Worm (Caenorhabditis elegans): ENCODE results near the gene srh-183.
A peak's percentile ranks its signal among the peaks of the same experiment; 100 is the strongest.

Gene srh-183

DNA sequence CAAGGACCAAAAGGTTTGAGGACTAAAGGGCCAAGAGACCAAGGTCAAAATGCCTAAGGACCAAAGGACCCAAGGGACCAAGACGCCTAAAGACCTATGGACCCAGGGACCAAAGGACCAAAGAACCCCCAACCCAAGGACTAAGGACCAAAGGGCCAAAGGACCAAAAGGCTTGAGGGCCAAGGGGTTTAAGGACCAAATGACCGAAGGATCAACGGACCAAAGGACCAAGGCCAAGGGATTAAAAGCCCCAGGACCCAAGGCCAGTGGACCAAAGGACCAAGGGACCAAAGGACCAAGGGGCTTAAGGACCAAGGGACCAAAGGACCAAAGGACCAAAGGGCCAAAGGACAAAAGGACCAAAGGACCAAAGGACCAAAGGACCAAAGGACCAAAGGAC lies 21.7 kb upstream of the srh-183 start:
- TF ChIP-seq ztf-29 (GFP tag; IDR thresholded peaks at IDR 0.05) (no peak), ref-1 (GFP tag; conservative IDR thresholded peaks at IDR 0.05) (no peak), med-1 (GFP tag; optimal IDR thresholded peaks at IDR 0.05; ENCODE audit: insufficient read depth) (no peak), ztf-23 (GFP tag; IDR thresholded peaks at IDR 0.05) (no peak), tab-1 (GFP tag; IDR thresholded peaks at IDR 0.05) (no peak)

- TF ChIP-seq klf-2 (GFP tag; conservative IDR thresholded peaks at IDR 0.05) (no peak), ztf-29 (GFP tag; IDR thresholded peaks at IDR 0.05) (no peak), cog-1 (tag; optimal IDR thresholded peaks at IDR 0.05) (no peak), med-1 (GFP tag; optimal IDR thresholded peaks at IDR 0.05; ENCODE audit: insufficient read depth) (no peak), flt-1 (GFP tag; IDR thresholded peaks at IDR 0.05) (no peak), ztf-23 (GFP tag; IDR thresholded peaks at IDR 0.05) (no peak), tab-1 (GFP tag; IDR thresholded peaks at IDR 0.05) (no peak), T22C8.4 (GFP tag; IDR thresholded peaks at IDR 0.05) (0 out of 2 replicates have a peak, but pooled peaks have one; percentile 36)
Observed at ce11 chrV:19999100-19999499, 21.0 kb upstream of the srh-183 start.

- no peak for TF ChIP-seq cog-1 (tag; optimal IDR thresholded peaks at IDR 0.05)
- TF ChIP-seq flt-1 (GFP tag; IDR thresholded peaks at IDR 0.05) = no peak
- TF ChIP-seq ztf-29 (GFP tag; IDR thresholded peaks at IDR 0.05) = peak; percentile 89; the same call in 1 of the 2 replicates
- peak; percentile 81 for TF ChIP-seq T22C8.4 (GFP tag; IDR thresholded peaks at IDR 0.05)
Observed at ce11 chrV:19998203-19998836, 20.2 kb upstream of the srh-183 start.

DNA sequence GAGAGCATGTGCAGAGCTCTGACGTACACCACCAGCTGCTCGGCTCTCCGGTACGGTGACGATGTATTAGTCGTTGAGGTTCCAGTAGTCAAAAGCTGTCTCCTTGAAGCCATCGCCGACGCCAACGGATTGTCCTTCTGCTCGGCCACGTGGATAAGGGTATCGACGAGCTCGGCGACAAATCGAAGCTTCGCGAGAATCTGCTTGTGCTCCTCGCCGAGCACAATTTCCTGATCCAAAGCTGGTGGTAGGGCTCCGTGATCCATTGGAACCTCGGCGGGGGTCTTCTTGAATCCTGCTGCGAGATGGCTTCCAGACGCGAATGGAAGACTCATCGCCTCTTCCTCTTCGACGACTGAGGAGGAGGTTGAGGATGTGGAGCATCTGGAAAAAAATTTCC lies 19.4 kb upstream of the srh-183 start:
- no peak for TF ChIP-seq T22C8.4 (GFP tag; IDR thresholded peaks at IDR 0.05)
- no peak for TF ChIP-seq ztf-29 (GFP tag; IDR thresholded peaks at IDR 0.05)
- no peak for TF ChIP-seq cog-1 (tag; optimal IDR thresholded peaks at IDR 0.05)
- no peak for TF ChIP-seq tab-1 (GFP tag; IDR thresholded peaks at IDR 0.05)
- TF ChIP-seq med-1 (GFP tag; optimal IDR thresholded peaks at IDR 0.05; ENCODE audit: insufficient read depth) = no peak
- TF ChIP-seq ztf-23 (GFP tag; IDR thresholded peaks at IDR 0.05) = no peak
- TF ChIP-seq ref-1 (GFP tag; conservative IDR thresholded peaks at IDR 0.05) = no peak
- no peak for TF ChIP-seq flt-1 (GFP tag; IDR thresholded peaks at IDR 0.05)
- TF ChIP-seq klf-2 (GFP tag; conservative IDR thresholded peaks at IDR 0.05) = no peak

- TF ChIP-seq cog-1 (tag; optimal IDR thresholded peaks at IDR 0.05) = no peak
Observed at ce11 chrV:19994665-19995064, 16.5 kb upstream of the srh-183 start.

ce11 chrV:19994093-19994492 lies 16.0 kb upstream of the srh-183 start, which contains the start of gene Y60A3A.25:
Y60A3A.25 (minus strand) TSS chrV:19994193.
- TF ChIP-seq T22C8.4 (GFP tag; IDR thresholded peaks at IDR 0.05) (no peak), ref-1 (GFP tag; conservative IDR thresholded peaks at IDR 0.05) (no peak), med-1 (GFP tag; optimal IDR thresholded peaks at IDR 0.05; ENCODE audit: insufficient read depth) (no peak), flt-1 (GFP tag; IDR thresholded peaks at IDR 0.05) (no peak), tab-1 (GFP tag; IDR thresholded peaks at IDR 0.05) (no peak), ztf-23 (GFP tag; IDR thresholded peaks at IDR 0.05) (no peak), ztf-29 (GFP tag; IDR thresholded peaks at IDR 0.05) (no peak), cog-1 (tag; optimal IDR thresholded peaks at IDR 0.05) (no peak), klf-2 (GFP tag; conservative IDR thresholded peaks at IDR 0.05) (no peak)

DNA sequence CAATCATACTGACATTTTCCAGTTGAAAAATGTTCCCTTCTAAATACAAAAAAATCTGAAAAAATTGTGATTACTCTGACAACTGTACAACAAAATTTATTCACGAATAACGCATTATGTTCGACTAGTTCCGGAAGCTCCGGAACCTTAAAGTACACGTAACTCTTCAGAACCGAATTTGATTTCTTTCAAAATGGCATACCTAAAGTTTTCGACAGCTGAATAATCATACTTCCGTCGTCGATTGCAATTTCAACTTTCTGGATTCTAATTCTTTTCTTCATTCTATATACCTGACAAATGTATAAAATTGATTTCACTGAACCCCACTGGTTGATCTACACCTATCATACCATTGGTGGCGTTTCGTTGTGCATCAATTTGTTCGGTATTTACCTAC lies 9.6 kb upstream of the srh-183 start, which contains the start of gene sri-67:
Gene sri-67, plus strand, starts transcription at position 301 of the 400 bp plus-strand sequence.
- TF ChIP-seq cog-1 (tag; optimal IDR thresholded peaks at IDR 0.05) = no peak
- TF ChIP-seq ztf-29 (GFP tag; IDR thresholded peaks at IDR 0.05) = no peak

ce11 chrV:19986788-19987187 lies 8.7 kb upstream of the srh-183 start:
- TF ChIP-seq ztf-23 (GFP tag; IDR thresholded peaks at IDR 0.05) (no peak), T22C8.4 (GFP tag; IDR thresholded peaks at IDR 0.05) (no peak), cog-1 (tag; optimal IDR thresholded peaks at IDR 0.05) (no peak), ztf-29 (GFP tag; IDR thresholded peaks at IDR 0.05) (no peak), tab-1 (GFP tag; IDR thresholded peaks at IDR 0.05) (no peak), med-1 (GFP tag; optimal IDR thresholded peaks at IDR 0.05; ENCODE audit: insufficient read depth) (no peak)

- TF ChIP-seq T22C8.4 (GFP tag; IDR thresholded peaks at IDR 0.05) (no peak), ztf-23 (GFP tag; IDR thresholded peaks at IDR 0.05) (no peak), med-1 (GFP tag; optimal IDR thresholded peaks at IDR 0.05; ENCODE audit: insufficient read depth) (no peak), flt-1 (GFP tag; IDR thresholded peaks at IDR 0.05) (no peak), klf-2 (GFP tag; conservative IDR thresholded peaks at IDR 0.05) (no peak), ref-1 (GFP tag; conservative IDR thresholded peaks at IDR 0.05) (no peak), ztf-29 (GFP tag; IDR thresholded peaks at IDR 0.05) (no peak), cog-1 (tag; optimal IDR thresholded peaks at IDR 0.05) (no peak), tab-1 (GFP tag; IDR thresholded peaks at IDR 0.05) (no peak)
Observed at ce11 chrV:19986213-19986612, 8.1 kb upstream of the srh-183 start, which contains the start of gene clec-260. clec-260 (minus strand) TSS chrV:19986313.

- TF ChIP-seq T22C8.4 (GFP tag; IDR thresholded peaks at IDR 0.05) = no peak
- no peak for TF ChIP-seq flt-1 (GFP tag; IDR thresholded peaks at IDR 0.05)
- TF ChIP-seq ref-1 (GFP tag; conservative IDR thresholded peaks at IDR 0.05) = no peak
- TF ChIP-seq klf-2 (GFP tag; conservative IDR thresholded peaks at IDR 0.05) = no peak
- TF ChIP-seq tab-1 (GFP tag; IDR thresholded peaks at IDR 0.05) = no peak
- no peak for TF ChIP-seq med-1 (GFP tag; optimal IDR thresholded peaks at IDR 0.05; ENCODE audit: insufficient read depth)
- no peak for TF ChIP-seq cog-1 (tag; optimal IDR thresholded peaks at IDR 0.05)
- TF ChIP-seq ztf-23 (GFP tag; IDR thresholded peaks at IDR 0.05) = no peak
- TF ChIP-seq ztf-29 (GFP tag; IDR thresholded peaks at IDR 0.05) = no peak
Observed at ce11 chrV:19981832-19982462, 3.8 kb upstream of the srh-183 start, which contains the start of gene Y60A3A.24. Y60A3A.24 (minus strand) TSS chrV:19981882.

Data from whole organism, midembryonic.